Worm (Caenorhabditis elegans) whole organism, L3 larva: ENCODE measurements around the gene R11E3.2.

ENCODE experiments used
- R02D3.7 ChIP-seq: fragments of 150-350 bp; optimal IDR thresholded peaks from 2 replicates; lab custom pipeline; 2014; ENCODE audit warnings: missing biosample characterization, missing genetic modification characterization
- ZK546.5 ChIP-seq: sonication (generic microtip); optimal IDR thresholded peaks from 2 replicates; lab custom pipeline; 2017; ENCODE audit warnings: missing biosample characterization, missing genetic modification characterization
- aly-2 ChIP-seq: fragments of 150-350 bp; optimal IDR thresholded peaks from 2 replicates; lab custom pipeline; 2014; ENCODE audit warnings: missing biosample characterization, missing genetic modification characterization
- ama-1 ChIP-seq: fragments of 150-350 bp; optimal IDR thresholded peaks from 2 replicates; lab custom pipeline; 2018
- ceh-16 ChIP-seq: sonication (generic microtip); optimal IDR thresholded peaks from 2 replicates; lab custom pipeline; 2017; ENCODE audit warnings: missing biosample characterization, missing genetic modification characterization
- ceh-28 ChIP-seq: fragments of 150-350 bp; optimal IDR thresholded peaks from 2 replicates; lab custom pipeline; 2014; ENCODE audit warnings: missing biosample characterization, missing genetic modification reagents, missing genetic modification characterization
- ceh-82 ChIP-seq: fragments of 150-350 bp; optimal IDR thresholded peaks from 2 replicates; lab custom pipeline; 2014; ENCODE audit warnings: missing biosample characterization, missing genetic modification characterization
- ceh-9 ChIP-seq: sonication (generic microtip); optimal IDR thresholded peaks from 2 replicates; lab custom pipeline; 2018; ENCODE audit warnings: missing biosample characterization, missing genetic modification characterization
- daf-12 ChIP-seq: fragments of 150-350 bp; optimal IDR thresholded peaks from 2 replicates; lab custom pipeline; 2014; ENCODE audit warnings: missing biosample characterization, missing genetic modification reagents, missing genetic modification characterization
- egl-27 ChIP-seq: sonication (generic microtip); optimal IDR thresholded peaks from 4 replicates; lab custom pipeline; 2017; ENCODE audit warnings: missing biosample characterization, missing genetic modification reagents, missing genetic modification characterization
- egl-5 ChIP-seq: fragments of 150-350 bp; optimal IDR thresholded peaks from 2 replicates; lab custom pipeline; 2017; ENCODE audit warnings: missing biosample characterization, missing genetic modification reagents, missing genetic modification characterization, inconsistent platforms
- elt-1 ChIP-seq: fragments of 150-350 bp; optimal IDR thresholded peaks from 2 replicates; lab custom pipeline; 2014; ENCODE audit warnings: missing biosample characterization, missing genetic modification characterization
- elt-2 ChIP-seq: sonication (generic microtip); optimal IDR thresholded peaks from 2 replicates; lab custom pipeline; 2016; ENCODE audit warnings: missing genetic modification reagents, mild to moderate bottlenecking, missing genetic modification characterization, missing compliant biosample characterization
- elt-3 ChIP-seq, 3 experiments: fragments of 150-350 bp in 1 of 3; sonication (generic microtip) in 2 of 3; optimal IDR thresholded peaks; 2 replicates in 2 of 3; 4 replicates in 1 of 3; lab custom pipeline; 2014 to 2017; ENCODE audit warnings: missing biosample characterization in 3 of 3, missing genetic modification characterization in 3 of 3
- eor-1 ChIP-seq, 2 experiments: fragments of 150-350 bp; optimal IDR thresholded peaks; 2 replicates each; lab custom pipeline; 2014 to 2018; ENCODE audit warnings: missing biosample characterization in 2 of 2, missing genetic modification characterization in 2 of 2
- fkh-10 ChIP-seq: sonication (generic microtip); optimal IDR thresholded peaks from 2 replicates; lab custom pipeline; 2017; ENCODE audit warnings: missing biosample characterization, missing genetic modification reagents, missing genetic modification characterization
- fkh-2 ChIP-seq: fragments of 150-350 bp; optimal IDR thresholded peaks from 2 replicates; lab custom pipeline; 2014; ENCODE audit warnings: missing biosample characterization, missing genetic modification reagents, missing genetic modification characterization
- fos-1 ChIP-seq: fragments of 150-350 bp; optimal IDR thresholded peaks from 2 replicates; lab custom pipeline; 2014; ENCODE audit warnings: missing biosample characterization, missing genetic modification characterization
- hmg-11 ChIP-seq: sonication (generic microtip); optimal IDR thresholded peaks from 2 replicates; lab custom pipeline; 2016; ENCODE audit warnings: missing genetic modification characterization, missing compliant biosample characterization
- jun-1 ChIP-seq: fragments of 150-350 bp; optimal IDR thresholded peaks from 2 replicates; lab custom pipeline; 2014; ENCODE audit warnings: missing biosample characterization, missing genetic modification reagents, missing genetic modification characterization
- lin-15B ChIP-seq: fragments of 150-350 bp; optimal IDR thresholded peaks from 2 replicates; lab custom pipeline; 2014; ENCODE audit warnings: missing biosample characterization, missing genetic modification characterization
- lin-39 ChIP-seq: fragments of 150-350 bp; optimal IDR thresholded peaks from 2 replicates; lab custom pipeline; 2018; ENCODE audit warnings: missing biosample characterization, missing genetic modification reagents, missing genetic modification characterization
- lsy-12 ChIP-seq: sonication (generic microtip); optimal IDR thresholded peaks from 2 replicates; lab custom pipeline; 2016; ENCODE audit warnings: mild to moderate bottlenecking, missing genetic modification characterization, missing compliant biosample characterization
- mdl-1 ChIP-seq: fragments of 150-350 bp; optimal IDR thresholded peaks from 2 replicates; lab custom pipeline; 2014; ENCODE audit warnings: missing biosample characterization, missing genetic modification characterization
- mml-1 ChIP-seq: fragments of 150-350 bp; sonication (generic microtip); optimal IDR thresholded peaks from 3 replicates; lab custom pipeline; 2014; ENCODE audit warnings: missing biosample characterization, missing genetic modification characterization
- nfya-1 ChIP-seq: sonication (generic microtip); optimal IDR thresholded peaks from 2 replicates; lab custom pipeline; 2017; ENCODE audit warnings: missing genetic modification characterization, mild to moderate bottlenecking, missing compliant biosample characterization, antibody characterized with exemption, moderate library complexity; ENCODE audit not compliant: insufficient read depth
- nhr-11 ChIP-seq: fragments of 150-350 bp; optimal IDR thresholded peaks from 2 replicates; lab custom pipeline; 2014; ENCODE audit warnings: missing biosample characterization, missing genetic modification characterization
- nhr-12 ChIP-seq: fragments of 150-350 bp; optimal IDR thresholded peaks from 2 replicates; lab custom pipeline; 2014; ENCODE audit warnings: missing biosample characterization, missing genetic modification characterization
- nhr-23 ChIP-seq: fragments of 150-350 bp; optimal IDR thresholded peaks from 2 replicates; lab custom pipeline; 2014; ENCODE audit warnings: missing biosample characterization, missing genetic modification reagents, missing genetic modification characterization
- nhr-237 ChIP-seq: fragments of 150-350 bp; optimal IDR thresholded peaks from 2 replicates; lab custom pipeline; 2014; ENCODE audit warnings: missing biosample characterization, missing genetic modification characterization
- nhr-25 ChIP-seq: sonication (generic microtip); optimal IDR thresholded peaks from 2 replicates; lab custom pipeline; 2017; ENCODE audit warnings: missing biosample characterization, missing genetic modification characterization
- nhr-28 ChIP-seq: fragments of 150-350 bp; optimal IDR thresholded peaks from 2 replicates; lab custom pipeline; 2014; ENCODE audit warnings: missing biosample characterization, missing genetic modification characterization
- nhr-43 ChIP-seq: sonication (generic microtip); optimal IDR thresholded peaks from 2 replicates; lab custom pipeline; 2016; ENCODE audit warnings: mild to moderate bottlenecking, missing genetic modification characterization, missing compliant biosample characterization; ENCODE audit not compliant: poor library complexity, severe bottlenecking
- nhr-67 ChIP-seq: fragments of 150-350 bp; optimal IDR thresholded peaks from 2 replicates; lab custom pipeline; 2014; ENCODE audit warnings: missing biosample characterization, missing genetic modification characterization
- nhr-76 ChIP-seq: fragments of 150-350 bp; sonication (generic microtip); optimal IDR thresholded peaks from 5 replicates; lab custom pipeline; 2014; ENCODE audit warnings: missing biosample characterization, missing genetic modification characterization
- nhr-77 ChIP-seq: fragments of 150-350 bp; optimal IDR thresholded peaks from 2 replicates; lab custom pipeline; 2014; ENCODE audit warnings: missing biosample characterization, missing genetic modification characterization
- pha-4 ChIP-seq: fragments of 150-350 bp; optimal IDR thresholded peaks from 2 replicates; lab custom pipeline; 2014; ENCODE audit warnings: missing biosample characterization, missing genetic modification reagents, missing genetic modification characterization
- pqm-1 ChIP-seq: fragments of 150-350 bp; optimal IDR thresholded peaks from 2 replicates; lab custom pipeline; 2017; ENCODE audit warnings: missing biosample characterization, missing genetic modification characterization, inconsistent platforms
- sea-2 ChIP-seq: fragments of 150-350 bp; sonication (generic microtip); optimal IDR thresholded peaks from 4 replicates; lab custom pipeline; 2014; ENCODE audit warnings: missing biosample characterization, missing genetic modification reagents, missing genetic modification characterization
- skn-1 ChIP-seq: fragments of 150-350 bp; optimal IDR thresholded peaks from 2 replicates; lab custom pipeline; 2014; ENCODE audit warnings: missing biosample characterization, missing genetic modification characterization
- snpc-4 ChIP-seq: fragments of 150-350 bp; optimal IDR thresholded peaks from 2 replicates; lab custom pipeline; 2014; ENCODE audit warnings: missing biosample characterization, missing genetic modification characterization
- tbx-2 ChIP-seq: sonication (generic microtip); optimal IDR thresholded peaks from 2 replicates; lab custom pipeline; 2016; ENCODE audit warnings: mild to moderate bottlenecking, missing genetic modification characterization, missing compliant biosample characterization
- unc-39 ChIP-seq: sonication (generic microtip); optimal IDR thresholded peaks from 4 replicates; lab custom pipeline; 2017; ENCODE audit warnings: missing biosample characterization, missing genetic modification characterization
- unc-62 ChIP-seq: fragments of 150-350 bp; sonication (generic microtip); optimal IDR thresholded peaks from 4 replicates; lab custom pipeline; 2014; ENCODE audit warnings: missing biosample characterization, missing genetic modification reagents, missing genetic modification characterization
- zag-1 ChIP-seq: fragments of 150-350 bp; optimal IDR thresholded peaks from 2 replicates; lab custom pipeline; 2014; ENCODE audit warnings: missing biosample characterization, missing genetic modification characterization
- ztf-11 ChIP-seq: fragments of 150-350 bp; optimal IDR thresholded peaks from 2 replicates; lab custom pipeline; 2014; ENCODE audit warnings: missing biosample characterization, missing genetic modification characterization
- ztf-4 ChIP-seq: fragments of 150-350 bp; optimal IDR thresholded peaks from 2 replicates; lab custom pipeline; 2014; ENCODE audit warnings: missing biosample characterization, missing genetic modification characterization

The R11E3.2 gene

DNA sequence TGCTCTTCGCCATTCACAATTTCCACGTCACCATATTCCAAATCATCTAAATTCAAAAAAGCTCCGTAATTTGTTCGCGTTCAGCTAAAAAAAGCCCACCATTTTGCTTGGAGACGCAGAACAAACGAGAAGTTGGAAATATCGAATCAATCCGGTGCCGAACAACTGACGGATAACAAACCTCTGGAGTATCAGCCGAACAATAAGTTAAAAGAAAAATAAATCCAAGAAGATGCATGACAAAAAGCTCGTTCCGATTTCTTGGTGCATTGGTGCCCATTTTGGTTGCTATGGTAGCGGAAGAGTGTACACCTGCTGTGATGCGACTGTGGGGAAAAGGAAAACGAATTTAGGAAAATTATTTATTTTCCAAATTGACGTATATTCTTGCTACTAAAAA is 24.3 kb upstream of the R11E3.2 start, which contains the start of gene tctn-1:
Gene tctn-1, minus strand, starts transcription at position 280 of the 400 bp plus-strand sequence.
- TF ChIP-seq nhr-237 (tag; lab: Kevin White, UChicago) (no peak), nfya-1 (tag; lab: Kevin White, UChicago) (peak; percentile 24), ama-1 (peak; percentile 65), R02D3.7 (peak; percentile 36), lin-15B (tag; lab: Kevin White, UChicago) (peak; percentile 16)
- TF ChIP-seq, all 47 proteins: peak for 4

DNA sequence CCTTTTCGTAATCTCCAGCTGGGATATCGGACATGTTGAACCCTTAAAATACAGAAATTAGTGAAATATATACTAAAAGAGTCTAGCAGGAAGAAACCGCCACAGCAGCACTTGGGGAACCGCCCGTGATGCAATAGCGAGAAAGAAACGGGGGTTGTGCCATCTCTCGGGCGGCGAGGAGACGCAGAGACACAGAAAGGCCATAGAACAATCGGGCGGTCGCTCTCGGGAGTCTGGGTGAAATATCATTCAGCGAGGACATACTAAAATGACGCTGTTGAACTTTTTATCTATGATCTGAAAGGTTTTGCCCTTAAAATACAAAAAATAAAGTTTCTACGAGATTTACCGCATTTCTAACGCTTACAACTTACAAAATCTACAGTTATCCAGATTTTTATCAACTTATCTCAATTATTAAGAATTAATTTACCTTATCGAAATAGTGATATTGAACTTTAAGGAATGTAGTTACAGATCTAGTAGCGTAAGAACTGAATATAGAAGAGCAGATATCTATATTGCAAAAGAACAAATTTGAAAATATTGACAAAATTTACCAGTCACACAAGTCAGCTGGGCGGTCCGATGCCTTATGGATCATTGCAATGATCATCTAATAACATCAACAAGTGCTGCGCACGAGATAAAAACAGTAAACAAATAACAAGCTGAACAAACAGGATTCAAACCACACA is 23.3 kb upstream of the R11E3.2 start, which contains the start of gene cyc-2.1:
Gene cyc-2.1, minus strand, starts transcription at position 605 of the 698 bp plus-strand sequence.
- TF ChIP-seq fos-1 (tag; lab: Kevin White, UChicago) (peak; percentile 47), R02D3.7 (peak; percentile 67), nhr-23 (tag; lab: Kevin White, UChicago) (peak; percentile 38), mml-1 (tag; lab: Kevin White, UChicago) (no peak), elt-1 (no peak), ZK546.5 (tag; lab: Kevin White, UChicago) (no peak), ztf-4 (tag; lab: Kevin White, UChicago) (no peak), egl-27 (tag; lab: Kevin White, UChicago) (no peak), skn-1 (tag; lab: Kevin White, UChicago) (peak; percentile 18), eor-1 (tag; optimal IDR thresholded peaks at IDR 0.05; lab: Kevin White, UChicago) (no peak), nhr-43 (no peak), nhr-25 (tag; lab: Kevin White, UChicago) (peak; percentile 62), ceh-16 (no peak), nhr-237 (tag; lab: Kevin White, UChicago) (no peak), nhr-28 (tag; lab: Kevin White, UChicago) (no peak), nhr-77 (tag; lab: Kevin White, UChicago) (peak; percentile 61), lin-39 (peak; percentile 4), pha-4 (tag; lab: Kevin White, UChicago) (peak; percentile 54), ceh-28 (peak; percentile 47), fkh-10 (GFP tag; lab: Kevin White, UChicago) (no peak), nhr-76 (tag; lab: Kevin White, UChicago) (no peak), aly-2 (tag; lab: Kevin White, UChicago) (peak; percentile 69), unc-39 (no peak), nfya-1 (tag; lab: Kevin White, UChicago) (peak; percentile 66), ceh-9 (tag; lab: Kevin White, UChicago) (no peak), elt-3 (tag; optimal IDR thresholded peaks at IDR 0.05; lab: Kevin White, UChicago) (no peak), elt-2 (peak; percentile 73), snpc-4 (no peak), lin-15B (tag; lab: Kevin White, UChicago) (peak; percentile 83), jun-1 (tag; lab: Kevin White, UChicago) (peak; percentile 10), ama-1 (peak; percentile 84), nhr-67 (tag; lab: Kevin White, UChicago) (no peak), sea-2 (GFP tag; lab: Kevin White, UChicago) (no peak), lsy-12 (tag; lab: Kevin White, UChicago) (peak; percentile 68), unc-62 (GFP tag; lab: Kevin White, UChicago) (no peak), ceh-82 (tag; lab: Kevin White, UChicago) (no peak), fkh-2 (tag; lab: Kevin White, UChicago) (no peak), ztf-11 (tag; lab: Kevin White, UChicago) (no peak), nhr-11 (no peak), zag-1 (tag; lab: Kevin White, UChicago) (no peak), tbx-2 (tag; lab: Kevin White, UChicago) (no peak), daf-12 (tag; lab: Kevin White, UChicago) (no peak), hmg-11 (tag; lab: Kevin White, UChicago) (peak; percentile 82), egl-5 (tag; lab: Kevin White, UChicago) (no peak), pqm-1 (tag; lab: Kevin White, UChicago) (peak; percentile 70), nhr-12 (tag; lab: Kevin White, UChicago) (no peak), mdl-1 (tag; lab: Kevin White, UChicago) (no peak)
